Fruit fly (Drosophila melanogaster) whole organism, prepupa: ENCODE results near the gene mab-21.

ENCODE experiments used
- Blimp-1 ChIP-seq: fragments of 200-800 bp; sonication (Bioruptor generic); optimal IDR thresholded peaks from 3 replicates; lab custom pipeline; 2017; ENCODE audit warnings: missing biosample characterization, missing genetic modification characterization, mild to moderate bottlenecking, moderate library complexity, missing genetic modification reagents
- CG11762 ChIP-seq: fragments of 200-800 bp; sonication (Bioruptor generic); optimal IDR thresholded peaks from 3 replicates; lab custom pipeline; 2016; ENCODE audit warnings: missing biosample characterization, missing genetic modification characterization; ENCODE audit not compliant: insufficient read depth
- CG1621 ChIP-seq: fragments of 200-800 bp; sonication (Bioruptor generic); optimal IDR thresholded peaks from 3 replicates; lab custom pipeline; 2018; ENCODE audit warnings: missing biosample characterization, mild to moderate bottlenecking, missing genetic modification characterization
- CG16779 ChIP-seq: fragments of 200-800 bp; sonication (Bioruptor generic); optimal IDR thresholded peaks from 3 replicates; lab custom pipeline; 2017; ENCODE audit warnings: missing biosample characterization, mild to moderate bottlenecking, missing genetic modification characterization
- CG3032 ChIP-seq: fragments of 200-800 bp; optimal IDR thresholded peaks from 2 replicates; lab custom pipeline; 2019; ENCODE audit warnings: missing biosample characterization, mild to moderate bottlenecking, missing genetic modification characterization, moderate library complexity
- CG31627 ChIP-seq: fragments of 200-800 bp; sonication (Bioruptor generic); optimal IDR thresholded peaks from 3 replicates; lab custom pipeline; 2016; ENCODE audit warnings: missing biosample characterization, missing genetic modification characterization
- CG32006 ChIP-seq: fragments of 200-800 bp; sonication (Bioruptor generic); optimal IDR thresholded peaks from 3 replicates; lab custom pipeline; 2017; ENCODE audit warnings: missing biosample characterization, mild to moderate bottlenecking, missing genetic modification characterization
- CG34406 ChIP-seq: fragments of 200-800 bp; sonication (Bioruptor generic); optimal IDR thresholded peaks from 3 replicates; lab custom pipeline; 2016; ENCODE audit warnings: missing biosample characterization, missing genetic modification characterization
- CG6163 ChIP-seq: fragments of 200-800 bp; sonication (Bioruptor generic); IDR thresholded peaks from 3 replicates; pipeline ENCODE4 v1.3.6; 2022; ENCODE audit warnings: missing biosample characterization, missing genetic modification characterization
- CG6276 ChIP-seq: fragments of 200-800 bp; sonication (Bioruptor generic); optimal IDR thresholded peaks from 2 replicates; lab custom pipeline; 2017; ENCODE audit warnings: missing biosample characterization, mild to moderate bottlenecking, missing genetic modification characterization
- CG6792 ChIP-seq: fragments of 200-800 bp; sonication (Bioruptor generic); optimal IDR thresholded peaks from 3 replicates; lab custom pipeline; 2016; ENCODE audit warnings: missing biosample characterization, missing genetic modification characterization
- CG7368 ChIP-seq: fragments of 200-800 bp; sonication (Bioruptor generic); optimal IDR thresholded peaks from 3 replicates; lab custom pipeline; 2016; ENCODE audit warnings: missing biosample characterization, missing genetic modification characterization
- CG8119 ChIP-seq: fragments of 200-800 bp; sonication (Bioruptor generic); IDR thresholded peaks from 3 replicates; pipeline ENCODE4 v1.3.6; 2022; ENCODE audit warnings: missing biosample characterization, missing genetic modification characterization
- CG8319 ChIP-seq: fragments of 200-800 bp; sonication (Bioruptor generic); optimal IDR thresholded peaks from 3 replicates; lab custom pipeline; 2016; ENCODE audit warnings: missing biosample characterization, missing genetic modification characterization
- CG9139 ChIP-seq: fragments of 200-800 bp; sonication (Bioruptor generic); optimal IDR thresholded peaks from 3 replicates; lab custom pipeline; 2017; ENCODE audit warnings: missing biosample characterization, mild to moderate bottlenecking, missing genetic modification characterization
- Eip75B ChIP-seq: fragments of 200-800 bp; sonication (Bioruptor generic); optimal IDR thresholded peaks from 3 replicates; lab custom pipeline; 2016; ENCODE audit warnings: missing biosample characterization, missing genetic modification characterization
- Eip78C ChIP-seq: fragments of 200-800 bp; sonication (Bioruptor generic); peaks from one replicate; lab custom pipeline; 2016; ENCODE audit warnings: missing biosample characterization, missing genetic modification characterization
- Eip93F ChIP-seq: fragments of 200-800 bp; sonication (Bioruptor generic); optimal IDR thresholded peaks from 2 replicates; lab custom pipeline; 2016; ENCODE audit warnings: missing biosample characterization, mild to moderate bottlenecking, missing genetic modification characterization
- Ets96B ChIP-seq: fragments of 200-800 bp; optimal IDR thresholded peaks from 2 replicates; lab custom pipeline; 2019; ENCODE audit warnings: missing biosample characterization, mild to moderate bottlenecking, missing genetic modification characterization, moderate library complexity
- Gug ChIP-seq: fragments of 200-800 bp; sonication (Bioruptor generic); IDR thresholded peaks from 2 replicates; pipeline ENCODE4 v1.3.6; 2022; ENCODE audit warnings: missing biosample characterization, missing genetic modification characterization
- Hr38 ChIP-seq: sonication (Bioruptor generic); optimal IDR thresholded peaks from 2 replicates; lab custom pipeline; 2016; ENCODE audit warnings: missing biosample characterization, missing genetic modification characterization
- Hr4 ChIP-seq: fragments of 200-800 bp; sonication (Bioruptor generic); optimal IDR thresholded peaks from 3 replicates; lab custom pipeline; 2016; ENCODE audit warnings: missing biosample characterization, missing genetic modification characterization
- Lpt ChIP-seq: fragments of 200-800 bp; sonication (Bioruptor generic); optimal IDR thresholded peaks from 3 replicates; lab custom pipeline; 2016; ENCODE audit warnings: missing biosample characterization, missing genetic modification characterization
- Met ChIP-seq: fragments of 200-800 bp; sonication (Bioruptor generic); optimal IDR thresholded peaks from 3 replicates; lab custom pipeline; 2016; ENCODE audit warnings: missing biosample characterization, missing genetic modification characterization
- OdsH ChIP-seq: fragments of 200-800 bp; sonication (Bioruptor generic); optimal IDR thresholded peaks from 3 replicates; lab custom pipeline; 2016; ENCODE audit warnings: missing biosample characterization, missing genetic modification characterization
- Smox ChIP-seq: fragments of 200-800 bp; sonication (Bioruptor generic); optimal IDR thresholded peaks from 3 replicates; lab custom pipeline; 2016; ENCODE audit warnings: missing biosample characterization, missing genetic modification characterization
- Sox102F ChIP-seq: fragments of 200-800 bp; sonication (Bioruptor generic); optimal IDR thresholded peaks from 2 replicates; lab custom pipeline; 2016; ENCODE audit warnings: missing biosample characterization, mild to moderate bottlenecking, missing genetic modification characterization
- Sox14 ChIP-seq: fragments of 200-800 bp; sonication (Bioruptor generic); optimal IDR thresholded peaks from 3 replicates; lab custom pipeline; 2016; ENCODE audit warnings: missing biosample characterization, missing genetic modification characterization
- Sox15 ChIP-seq: fragments of 200-800 bp; sonication (Bioruptor generic); optimal IDR thresholded peaks from 3 replicates; lab custom pipeline; 2016; ENCODE audit warnings: missing biosample characterization, missing genetic modification characterization
- achi ChIP-seq: fragments of 200-800 bp; sonication (Bioruptor generic); optimal IDR thresholded peaks from 3 replicates; lab custom pipeline; 2016; ENCODE audit warnings: missing biosample characterization, missing genetic modification characterization
- cyc ChIP-seq: fragments of 200-800 bp; sonication (Bioruptor generic); optimal IDR thresholded peaks from 3 replicates; lab custom pipeline; 2016; ENCODE audit warnings: missing biosample characterization, missing genetic modification characterization
- dac ChIP-seq: fragments of 200-800 bp; sonication (Bioruptor generic); optimal IDR thresholded peaks from 2 replicates; lab custom pipeline; 2017; ENCODE audit warnings: missing biosample characterization, mild to moderate bottlenecking, missing genetic modification characterization
- esn ChIP-seq: fragments of 200-800 bp; sonication (Bioruptor generic); optimal IDR thresholded peaks from 2 replicates; lab custom pipeline; 2016; ENCODE audit warnings: missing biosample characterization, mild to moderate bottlenecking, missing genetic modification characterization, moderate library complexity
- fd59A ChIP-seq: fragments of 200-800 bp; sonication (Bioruptor generic); optimal IDR thresholded peaks from 2 replicates; lab custom pipeline; 2017; ENCODE audit warnings: missing biosample characterization, mild to moderate bottlenecking, missing genetic modification characterization, missing genetic modification reagents
- fd85E ChIP-seq: fragments of 200-800 bp; sonication (Bioruptor generic); optimal IDR thresholded peaks from 3 replicates; lab custom pipeline; 2016; ENCODE audit warnings: missing biosample characterization, missing genetic modification characterization
- fkh ChIP-seq: fragments of 200-800 bp; sonication (Bioruptor generic); optimal IDR thresholded peaks from 3 replicates; lab custom pipeline; 2017; ENCODE audit warnings: missing biosample characterization, mild to moderate bottlenecking, missing genetic modification characterization, moderate library complexity
- lz ChIP-seq: fragments of 200-800 bp; sonication (Bioruptor generic); optimal IDR thresholded peaks from 3 replicates; lab custom pipeline; 2016; ENCODE audit warnings: missing biosample characterization, missing genetic modification characterization
- pdm3 ChIP-seq: fragments of 200-800 bp; sonication (Bioruptor generic); optimal IDR thresholded peaks from 3 replicates; lab custom pipeline; 2016; ENCODE audit warnings: missing biosample characterization, missing genetic modification characterization
- salr ChIP-seq, 2 experiments: fragments of 200-800 bp; sonication (Bioruptor generic); optimal IDR thresholded peaks; 3 replicates each; lab custom pipeline; 2016 to 2018; ENCODE audit warnings: missing biosample characterization in 2 of 2, missing genetic modification characterization in 2 of 2, mild to moderate bottlenecking in 1 of 2
- spab ChIP-seq: fragments of 200-800 bp; sonication (Bioruptor generic); optimal IDR thresholded peaks from 2 replicates; lab custom pipeline; 2017; ENCODE audit warnings: missing biosample characterization, mild to moderate bottlenecking, missing genetic modification characterization, missing genetic modification reagents
- ss ChIP-seq, 2 experiments: fragments of 200-800 bp; sonication (Bioruptor generic); optimal IDR thresholded peaks; 2 replicates in 1 of 2; 3 replicates in 1 of 2; lab custom pipeline; 2017 to 2018; ENCODE audit warnings: mild to moderate bottlenecking in 2 of 2, missing biosample characterization in 2 of 2, missing genetic modification characterization in 2 of 2, moderate library complexity in 1 of 2
- svp ChIP-seq: fragments of 200-800 bp; sonication (Bioruptor generic); peaks from one replicate; lab custom pipeline; 2016; ENCODE audit warnings: missing biosample characterization, missing genetic modification characterization
- topi ChIP-seq: fragments of 200-800 bp; sonication (Bioruptor generic); optimal IDR thresholded peaks from 3 replicates; lab custom pipeline; 2016; ENCODE audit warnings: missing biosample characterization, missing genetic modification characterization
- vri ChIP-seq: fragments of 200-800 bp; sonication (Bioruptor generic); optimal IDR thresholded peaks from 3 replicates; lab custom pipeline; 2016; ENCODE audit warnings: missing biosample characterization, mild to moderate bottlenecking, missing genetic modification characterization

Gene mab-21

DNA sequence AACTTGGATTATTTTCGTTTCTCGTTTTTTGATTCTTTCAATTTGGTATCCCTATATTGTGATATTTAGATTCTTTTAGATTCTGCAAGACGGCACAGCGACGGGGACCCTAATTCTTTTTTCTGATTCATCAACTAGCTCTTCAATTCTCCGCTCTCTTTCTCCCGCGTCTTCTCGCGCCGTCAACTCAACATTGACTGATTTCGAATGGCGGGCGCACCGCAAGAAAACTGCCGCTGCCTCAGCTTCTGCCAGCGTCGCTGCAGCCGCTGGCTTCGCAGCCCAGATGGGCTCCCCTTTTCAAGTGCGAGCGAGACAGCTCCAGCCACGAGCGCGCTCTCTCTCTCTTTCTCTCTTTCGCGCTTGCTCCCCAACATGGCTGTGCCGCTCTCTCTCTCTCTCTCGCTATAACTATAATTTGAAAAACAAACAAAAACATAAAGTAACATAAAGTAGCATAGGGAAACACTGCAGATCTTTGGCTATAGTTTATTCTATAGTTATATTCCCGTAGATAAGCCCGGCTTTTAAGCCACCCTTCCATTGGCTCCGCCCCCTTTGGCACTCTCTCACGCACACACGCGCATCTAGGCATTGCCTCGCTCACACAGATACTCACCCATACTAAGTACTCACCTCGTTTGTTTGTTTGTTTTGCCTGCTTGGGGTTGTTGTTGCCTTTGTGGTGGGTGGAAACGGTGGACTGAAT, at the start of gene mab-21:
mab-21 (minus strand) TSS at position 206 of the 709 bp plus-strand sequence.
- TF ChIP-seq ss (GFP tag; optimal IDR thresholded peaks at IDR 0.05; lab: Kevin White, UChicago), result peak; percentile 18 to 40
- TF ChIP-seq Eip78C, result peak; percentile 46
- no peak for TF ChIP-seq Met (GFP tag; lab: Kevin White, UChicago)
- peak; percentile 55; the same call in 2 of the 3 replicates for TF ChIP-seq CG6163 (GFP tag; lab: Robert Waterston, UW)
- TF ChIP-seq Hr38 (GFP tag; lab: Kevin White, UChicago), result no peak
- no peak for TF ChIP-seq lz
- no peak for TF ChIP-seq CG11762 (GFP tag; lab: Kevin White, UChicago)
- TF ChIP-seq fkh (GFP tag; lab: Kevin White, UChicago), result peak; percentile 76

- no peak for TF ChIP-seq CG9139 (GFP tag; lab: Kevin White, UChicago)
- TF ChIP-seq Sox14 (GFP tag; lab: Kevin White, UChicago), result peak; percentile 12
- no peak for TF ChIP-seq achi (GFP tag; lab: Kevin White, UChicago)
- TF ChIP-seq vri, result peak; percentile 98
- TF ChIP-seq, all 60 proteins: peak for 2
These were observed 49.2 kb upstream of the mab-21 start for dm6 chrX:6062160-6062559.

- TF ChIP-seq svp, result peak; percentile 91
- peak; percentile 86 for TF ChIP-seq CG8319 (GFP tag; lab: Kevin White, UChicago)
- TF ChIP-seq Eip78C, result peak; percentile 95
- peak; percentile 15 for TF ChIP-seq vri
- TF ChIP-seq Met (GFP tag; lab: Kevin White, UChicago), result peak; percentile 89
- peak; percentile 66 for TF ChIP-seq Gug (GFP tag; lab: Robert Waterston, UW)
- peak; percentile 84 for TF ChIP-seq lz
- TF ChIP-seq cyc (GFP tag; lab: Kevin White, UChicago), result peak; percentile 90
- TF ChIP-seq Ets96B (tag; lab: Kevin White, UChicago), result no peak
- TF ChIP-seq ss (GFP tag; optimal IDR thresholded peaks at IDR 0.05; lab: Kevin White, UChicago), result peak in 1 of 2 experiments; percentile 42
- peak; percentile 81 for TF ChIP-seq Sox15 (GFP tag; lab: Kevin White, UChicago)
- TF ChIP-seq topi (GFP tag; lab: Kevin White, UChicago), result peak; percentile 87
- TF ChIP-seq Hr38 (GFP tag; lab: Kevin White, UChicago), result no peak
- peak; percentile 50 for TF ChIP-seq Eip93F (GFP tag; lab: Kevin White, UChicago)
- peak; percentile 70 for TF ChIP-seq CG6276
- TF ChIP-seq salr (GFP tag; optimal IDR thresholded peaks at IDR 0.05; lab: Kevin White, UChicago), result peak in 1 of 2 experiments; percentile 40
- TF ChIP-seq CG31627 (GFP tag; lab: Kevin White, UChicago), result peak; percentile 87
- TF ChIP-seq Eip75B (GFP tag; lab: Kevin White, UChicago), result peak; percentile 88
- TF ChIP-seq Hr4, result peak; percentile 77
- TF ChIP-seq CG16779, result peak; percentile 47
- TF ChIP-seq fd59A, result no peak
- peak; percentile 92 for TF ChIP-seq Blimp-1
- TF ChIP-seq OdsH, result peak; percentile 82
- TF ChIP-seq spab, result peak; percentile 29
- TF ChIP-seq CG7368, result peak; percentile 81
- TF ChIP-seq fkh (GFP tag; lab: Kevin White, UChicago), result no peak
- peak; percentile 93 for TF ChIP-seq CG6792 (GFP tag; lab: Kevin White, UChicago)
- peak; percentile 60 for TF ChIP-seq dac (GFP tag; lab: Kevin White, UChicago)
- peak; percentile 63 for TF ChIP-seq fd85E
- TF ChIP-seq pdm3 (GFP tag; lab: Kevin White, UChicago), result peak; percentile 87
- TF ChIP-seq CG34406 (GFP tag; lab: Kevin White, UChicago), result peak; percentile 88
- no peak for TF ChIP-seq CG9139 (GFP tag; lab: Kevin White, UChicago)
- TF ChIP-seq CG1621, result peak; percentile 29
- TF ChIP-seq Smox, result peak; percentile 83
- peak; percentile 87 for TF ChIP-seq esn (GFP tag; lab: Kevin White, UChicago)
- peak; percentile 83 for TF ChIP-seq CG8119 (GFP tag; lab: Robert Waterston, UW)
- TF ChIP-seq Sox102F (GFP tag; lab: Kevin White, UChicago), result peak; percentile 85
- TF ChIP-seq Lpt, result peak; percentile 74
- peak; percentile 4 for TF ChIP-seq CG3032 (tag; lab: Kevin White, UChicago)
- TF ChIP-seq CG32006 (GFP tag; lab: Kevin White, UChicago), result peak; percentile 85
These were observed 46.3 kb upstream of the mab-21 start for dm6 chrX:6059135-6059824.
